Fruit fly (Drosophila melanogaster): Measurements from ENCODE around the gene ND-15.

Gene ND-15

dm6 chr2L:94639-95059, 19.9 kb upstream of the ND-15 start, which contains the start of gene Zir (continued):
- TF ChIP-seq D (optimal IDR thresholded peaks at IDR 0.05) (no peak), D (GFP tag; optimal IDR thresholded peaks at IDR 0.05) (no peak), CG6813 (GFP tag; optimal IDR thresholded peaks at IDR 0.05) (no peak), CG13424 (tag; optimal IDR thresholded peaks at IDR 0.05) (no peak), CG30020 (tag; optimal IDR thresholded peaks at IDR 0.05) (peak; percentile 75), Kr (GFP tag; optimal IDR thresholded peaks at IDR 0.05) (no peak), crol (GFP tag; IDR thresholded peaks at IDR 0.05) (no peak), slp2 (GFP tag; optimal IDR thresholded peaks at IDR 0.05) (no peak), az2 (GFP tag; optimal IDR thresholded peaks at IDR 0.05) (no peak), Sox100B (GFP tag; optimal IDR thresholded peaks at IDR 0.05) (no peak), pan (optimal IDR thresholded peaks at IDR 0.05) (no peak), pan (GFP tag; optimal IDR thresholded peaks at IDR 0.05 in 1 of 2, IDR thresholded peaks at IDR 0.05 in 1 of 2) (no peak), B-H2 (GFP tag; optimal IDR thresholded peaks at IDR 0.05) (no peak), CG11695 (GFP tag; IDR thresholded peaks at IDR 0.05) (no peak), HHEX (GFP tag; optimal IDR thresholded peaks at IDR 0.05) (no peak), CG9817 (tag; optimal IDR thresholded peaks at IDR 0.05) (no peak), ap (GFP tag; IDR thresholded peaks at IDR 0.05) (no peak), CG14441 (GFP tag; IDR thresholded peaks at IDR 0.05) (no peak), CG31365 (tag; optimal IDR thresholded peaks at IDR 0.05) (no peak), dmrt11E (tag; optimal IDR thresholded peaks at IDR 0.05) (no peak), CG18476 (GFP tag; optimal IDR thresholded peaks at IDR 0.05) (no peak), CG8765 (GFP tag; IDR thresholded peaks at IDR 0.05) (no peak), CG12219 (GFP tag; optimal IDR thresholded peaks at IDR 0.05) (no peak), CG17328 (GFP tag; IDR thresholded peaks at IDR 0.05) (no peak), row (GFP tag; IDR thresholded peaks at IDR 0.05) (peak; percentile 83), Dbx (GFP tag; IDR thresholded peaks at IDR 0.05) (no peak), CG14965 (GFP tag; optimal IDR thresholded peaks at IDR 0.05; ENCODE audit: borderline replicate concordance) (no peak), Fer2 (tag; optimal IDR thresholded peaks at IDR 0.05) (no peak), C15 (GFP tag; IDR thresholded peaks at IDR 0.05) (no peak), tgo (GFP tag; IDR thresholded peaks at IDR 0.05) (no peak), MBD-R2 (GFP tag; IDR thresholded peaks at IDR 0.05) (peak; percentile 35; the same call in 1 of the 2 replicates), CG10366 (GFP tag; IDR thresholded peaks at IDR 0.05) (no peak), CG33213 (GFP tag; optimal IDR thresholded peaks at IDR 0.05) (no peak), CG11398 (GFP tag; optimal IDR thresholded peaks at IDR 0.05) (no peak), fru (optimal IDR thresholded peaks at IDR 0.05) (no peak), GATAe (GFP tag; conservative IDR thresholded peaks at IDR 0.05) (no peak), nom (GFP tag; optimal IDR thresholded peaks at IDR 0.05) (peak; percentile 17), wor (GFP tag; IDR thresholded peaks at IDR 0.05) (no peak), NC2β (GFP tag; optimal IDR thresholded peaks at IDR 0.05) (no peak), HLH54F (GFP tag; optimal IDR thresholded peaks at IDR 0.05) (no peak), CG16815 (GFP tag; optimal IDR thresholded peaks at IDR 0.05) (no peak), dmrt99B (tag; optimal IDR thresholded peaks at IDR 0.05) (no peak), scrt (GFP tag; optimal IDR thresholded peaks at IDR 0.05) (no peak), Gug (GFP tag; IDR thresholded peaks at IDR 0.05) (no peak), disco-r (GFP tag; optimal IDR thresholded peaks at IDR 0.05) (no peak), Six4 (GFP tag; optimal IDR thresholded peaks at IDR 0.05) (no peak), NFAT (GFP tag; IDR thresholded peaks at IDR 0.05) (no peak), Ets97D (GFP tag; optimal IDR thresholded peaks at IDR 0.05) (peak; percentile 36), CG14050 (GFP tag; IDR thresholded peaks at IDR 0.05) (no peak), Optix (GFP tag; IDR thresholded peaks at IDR 0.05) (no peak), zf30C (GFP tag; optimal IDR thresholded peaks at IDR 0.05) (no peak), Hr78 (GFP tag; optimal IDR thresholded peaks at IDR 0.05) (no peak), Nf-YB (GFP tag; optimal IDR thresholded peaks at IDR 0.05) (no peak)
